Worm (Caenorhabditis elegans) whole organism, midembryonic: ENCODE measurements around the gene sel-1.

Experiments used
- T22C8.4 ChIP-seq: fragments of 200-800 bp; sonication (Bioruptor generic); IDR thresholded peaks from 2 replicates; pipeline ENCODE4 v1.3.6; 2022; ENCODE audit warnings: missing genetic modification characterization, missing compliant biosample characterization
- med-1 ChIP-seq: sonication (generic microtip); optimal IDR thresholded peaks from 2 replicates; lab custom pipeline; 2017; ENCODE audit warnings: missing genetic modification characterization, mild to moderate bottlenecking, missing compliant biosample characterization, antibody characterized with exemption, missing genetic modification reagents; ENCODE audit not compliant: insufficient read depth

- TF ChIP-seq med-1 (GFP tag; lab: Kevin White, UChicago) (no peak), T22C8.4 (GFP tag; lab: Robert Waterston, UW) (no peak)
These were observed 29.4 kb upstream of the sel-1 start for ce11 chrV:12531084-12531483.
